Fruit fly (Drosophila melanogaster) whole organism, adult: Measurements from ENCODE around the gene mthl5.

Source experiments
- CG14711 ChIP-seq: fragments of 200-800 bp; sonication (Bioruptor generic); optimal IDR thresholded peaks from 2 replicates; lab custom pipeline; 2018; ENCODE audit warnings: missing biosample characterization, mild to moderate bottlenecking, missing genetic modification characterization, moderate library complexity
- Clk ChIP-seq: fragments of 200-800 bp; sonication (Bioruptor generic); optimal IDR thresholded peaks from 2 replicates; lab custom pipeline; 2017; ENCODE audit warnings: missing biosample characterization, missing genetic modification characterization
- Crg-1 ChIP-seq: fragments of 200-800 bp; sonication (Bioruptor generic); optimal IDR thresholded peaks from 2 replicates; lab custom pipeline; 2016; ENCODE audit warnings: missing biosample characterization, missing genetic modification characterization
- kay ChIP-seq: fragments of 200-800 bp; sonication (Bioruptor generic); peaks from one replicate; lab custom pipeline; 2016; ENCODE audit warnings: missing biosample characterization, missing genetic modification characterization, borderline replicate concordance
- pad ChIP-seq: fragments of 200-800 bp; sonication (Bioruptor generic); optimal IDR thresholded peaks from 3 replicates; lab custom pipeline; 2017; ENCODE audit warnings: missing biosample characterization, missing genetic modification characterization, mild to moderate bottlenecking, moderate library complexity, missing genetic modification reagents
- toe ChIP-seq: fragments of 200-800 bp; sonication (Bioruptor generic); optimal IDR thresholded peaks from 2 replicates; lab custom pipeline; 2016; ENCODE audit warnings: missing biosample characterization, missing genetic modification characterization

- TF ChIP-seq kay (GFP tag; lab: Kevin White, UChicago) = no peak
- no peak for TF ChIP-seq Crg-1 (GFP tag; lab: Kevin White, UChicago)
- TF ChIP-seq pad (GFP tag; lab: Kevin White, UChicago) = no peak
- TF ChIP-seq CG14711 = no peak
- TF ChIP-seq toe (GFP tag; lab: Kevin White, UChicago) = no peak
- no peak for TF ChIP-seq Clk
Observed at dm6 chr3R:11851939-11852338, 35.0 kb downstream of the mthl5 start.
